Fruit fly (Drosophila melanogaster) whole organism, embryonic: Measurements from ENCODE around the gene CG8006.
A peak's percentile ranks its signal among the peaks of the same experiment; 100 is the strongest.

Source experiments
- ATbp ChIP-seq: fragments of 200-800 bp; sonication (Bioruptor generic); optimal IDR thresholded peaks from 2 replicates; lab custom pipeline; 2017; ENCODE audit warnings: missing biosample characterization, mild to moderate bottlenecking, missing genetic modification characterization, missing genetic modification reagents
- Antp ChIP-seq: fragments of 200-800 bp; sonication (Bioruptor generic); optimal IDR thresholded peaks from 3 replicates; lab custom pipeline; 2016; ENCODE audit warnings: missing biosample characterization, missing genetic modification characterization
- Bdp1 ChIP-seq: fragments of 200-800 bp; sonication (Bioruptor generic); optimal IDR thresholded peaks from 3 replicates; lab custom pipeline; 2016; ENCODE audit warnings: missing biosample characterization, missing genetic modification characterization
- CG10543 ChIP-seq: fragments of 200-800 bp; sonication (Bioruptor generic); optimal IDR thresholded peaks from 3 replicates; lab custom pipeline; 2017; ENCODE audit warnings: missing biosample characterization, mild to moderate bottlenecking, missing genetic modification characterization, moderate library complexity
- CG10959 ChIP-seq: fragments of 200-800 bp; sonication (Bioruptor generic); IDR thresholded peaks from 2 replicates; pipeline ENCODE4 v1.3.6; 2022; ENCODE audit warnings: missing biosample characterization, missing genetic modification characterization
- CG11504 ChIP-seq: fragments of 200-800 bp; sonication (Bioruptor generic); optimal IDR thresholded peaks from 3 replicates; lab custom pipeline; 2019; ENCODE audit warnings: missing biosample characterization, mild to moderate bottlenecking, missing genetic modification characterization, moderate library complexity
- CG13123 ChIP-seq: fragments of 200-800 bp; sonication (Bioruptor generic); optimal IDR thresholded peaks from 2 replicates; lab custom pipeline; 2016; ENCODE audit warnings: missing biosample characterization, missing genetic modification characterization
- CG17912 ChIP-seq: fragments of 200-800 bp; sonication (Bioruptor generic); optimal IDR thresholded peaks from 2 replicates; lab custom pipeline; 2018; ENCODE audit warnings: missing biosample characterization, mild to moderate bottlenecking, missing genetic modification characterization
- CG3847 ChIP-seq: fragments of 200-800 bp; sonication (Bioruptor generic); IDR thresholded peaks from 2 replicates; pipeline ENCODE4 v1.3.6; 2022; ENCODE audit warnings: missing biosample characterization, missing genetic modification characterization
- CG4360 ChIP-seq: fragments of 200-800 bp; sonication (Bioruptor generic); IDR thresholded peaks from 2 replicates; pipeline ENCODE4 v1.3.6; 2022; ENCODE audit warnings: missing biosample characterization, missing genetic modification characterization
- CG8924 ChIP-seq: fragments of 200-800 bp; optimal IDR thresholded peaks from 3 replicates; lab custom pipeline; 2019; ENCODE audit warnings: missing biosample characterization, mild to moderate bottlenecking, missing genetic modification characterization, moderate library complexity
- CHES-1-like ChIP-seq: fragments of 200-800 bp; sonication (Bioruptor generic); optimal IDR thresholded peaks from 2 replicates; lab custom pipeline; 2016; ENCODE audit warnings: missing biosample characterization, missing genetic modification characterization
- Dbx ChIP-seq: fragments of 200-800 bp; sonication (Bioruptor generic); IDR thresholded peaks from 3 replicates; pipeline ENCODE4 v1.3.6; 2022; ENCODE audit warnings: missing biosample characterization, missing genetic modification characterization
- Doc3 ChIP-seq: fragments of 200-800 bp; sonication (Bioruptor generic); IDR thresholded peaks from 3 replicates; pipeline ENCODE4 v1.3.6; 2022; ENCODE audit warnings: missing biosample characterization, missing genetic modification characterization; ENCODE audit not compliant: partially characterized antibody
- Dref ChIP-seq: fragments of 200-800 bp; sonication (Bioruptor generic); IDR thresholded peaks from 2 replicates; pipeline ENCODE4 v1.3.6; 2022; ENCODE audit warnings: missing biosample characterization, missing genetic modification characterization
- Ets65A ChIP-seq: fragments of 200-800 bp; sonication (Bioruptor generic); peaks from one replicate; lab custom pipeline; 2016; ENCODE audit warnings: missing biosample characterization, missing genetic modification characterization
- Kr ChIP-seq: fragments of 200-800 bp; sonication (Bioruptor generic); optimal IDR thresholded peaks from 2 replicates; lab custom pipeline; 2017; ENCODE audit warnings: missing biosample characterization, mild to moderate bottlenecking, missing genetic modification characterization
- Meics ChIP-seq: fragments of 200-800 bp; sonication (Bioruptor generic); optimal IDR thresholded peaks from 2 replicates; lab custom pipeline; 2017; ENCODE audit warnings: missing biosample characterization, mild to moderate bottlenecking, missing genetic modification characterization
- Mes4 ChIP-seq: fragments of 200-800 bp; sonication (Bioruptor generic); optimal IDR thresholded peaks from 2 replicates; lab custom pipeline; 2016; ENCODE audit warnings: missing biosample characterization, missing genetic modification characterization
- Nf-YA ChIP-seq: fragments of 200-800 bp; sonication (Bioruptor generic); IDR thresholded peaks from 2 replicates; pipeline ENCODE4 v1.3.6; 2022; ENCODE audit warnings: missing biosample characterization, missing genetic modification characterization
- Nf-YB ChIP-seq: fragments of 200-800 bp; sonication (Bioruptor generic); optimal IDR thresholded peaks from 3 replicates; lab custom pipeline; 2019; ENCODE audit warnings: missing biosample characterization, mild to moderate bottlenecking, missing genetic modification characterization, moderate library complexity
- Pdp1 ChIP-seq, 2 experiments: fragments of 200-800 bp; sonication (Bioruptor generic); optimal IDR thresholded peaks; 3 replicates each; lab custom pipeline; 2016; ENCODE audit warnings: missing biosample characterization in 2 of 2, missing genetic modification characterization in 2 of 2, mild to moderate bottlenecking in 1 of 2, moderate library complexity in 1 of 2
- Sin3A ChIP-seq: fragments of >200 bp; optimal IDR thresholded peaks from 2 replicates; lab custom pipeline; 2018
- Sry-δ ChIP-seq: fragments of 200-800 bp; sonication (Bioruptor generic); optimal IDR thresholded peaks from 2 replicates; lab custom pipeline; 2016; ENCODE audit warnings: missing biosample characterization, missing genetic modification characterization
- amos ChIP-seq: fragments of 200-800 bp; sonication (Bioruptor generic); IDR thresholded peaks from 2 replicates; pipeline ENCODE4 v1.3.6; 2022; ENCODE audit warnings: missing biosample characterization, missing genetic modification characterization; ENCODE audit not compliant: partially characterized antibody
- ara ChIP-seq: fragments of 200-800 bp; sonication (Bioruptor generic); IDR thresholded peaks from 2 replicates; pipeline ENCODE4 v1.3.6; 2022; ENCODE audit warnings: missing biosample characterization, missing genetic modification characterization
- bigmax ChIP-seq: fragments of 200-800 bp; sonication (Bioruptor generic); optimal IDR thresholded peaks from 2 replicates; lab custom pipeline; 2018; ENCODE audit warnings: missing biosample characterization, mild to moderate bottlenecking, missing genetic modification characterization
- chm ChIP-seq: fragments of 200-800 bp; sonication (Bioruptor generic); IDR thresholded peaks from 2 replicates; pipeline ENCODE4 v1.3.6; 2022; ENCODE audit warnings: missing biosample characterization, missing genetic modification characterization
- crol ChIP-seq: fragments of 200-800 bp; sonication (Bioruptor generic); IDR thresholded peaks from 2 replicates; pipeline ENCODE4 v1.3.6; 2022; ENCODE audit warnings: missing biosample characterization, missing genetic modification characterization
- exex ChIP-seq: fragments of 200-800 bp; sonication (Bioruptor generic); optimal IDR thresholded peaks from 4 replicates; lab custom pipeline; 2018; ENCODE audit warnings: missing biosample characterization, mild to moderate bottlenecking, missing genetic modification characterization, moderate library complexity
- gce ChIP-seq: fragments of 200-800 bp; sonication (Bioruptor generic); IDR thresholded peaks from 3 replicates; pipeline ENCODE4 v1.3.6; 2022; ENCODE audit warnings: missing biosample characterization, missing genetic modification characterization
- gcm2 ChIP-seq: fragments of 200-800 bp; sonication (Bioruptor generic); optimal IDR thresholded peaks from 2 replicates; lab custom pipeline; 2016; ENCODE audit warnings: missing biosample characterization, missing genetic modification characterization
- gt ChIP-seq: fragments of 200-800 bp; sonication (Bioruptor generic); IDR thresholded peaks from 2 replicates; pipeline ENCODE4 v1.3.6; 2022; ENCODE audit warnings: missing biosample characterization, missing genetic modification characterization
- ham ChIP-seq: fragments of 200-800 bp; sonication (Bioruptor generic); IDR thresholded peaks from 2 replicates; pipeline ENCODE4 v1.3.6; 2022; ENCODE audit warnings: missing biosample characterization, missing genetic modification characterization
- insv ChIP-seq, 2 experiments: fragments of 200-800 bp; sonication (Bioruptor generic); optimal IDR thresholded peaks; 3 replicates each; lab custom pipeline; 2016 to 2018; ENCODE audit warnings: missing biosample characterization in 2 of 2, missing genetic modification characterization in 2 of 2
- kni ChIP-seq: fragments of 200-800 bp; sonication (Bioruptor generic); optimal IDR thresholded peaks from 3 replicates; lab custom pipeline; 2017; ENCODE audit warnings: mild to moderate bottlenecking, missing biosample characterization, missing genetic modification reagents, missing genetic modification characterization
- lbe ChIP-seq: fragments of 200-800 bp; sonication (Bioruptor generic); optimal IDR thresholded peaks from 2 replicates; lab custom pipeline; 2016; ENCODE audit warnings: missing biosample characterization, mild to moderate bottlenecking, missing genetic modification characterization
- lola ChIP-seq, 3 experiments: fragments of >200 bp in 2 of 3; fragments of 200-800 bp in 1 of 3; sonication (Bioruptor generic) in 1 of 3; optimal IDR thresholded peaks; 2 replicates each; lab custom pipeline; 2017 to 2019; ENCODE audit warnings: missing biosample characterization in 3 of 3, missing genetic modification characterization in 3 of 3, mild to moderate bottlenecking in 1 of 3, moderate library complexity in 1 of 3
- pb ChIP-seq: fragments of 200-800 bp; sonication (Bioruptor generic); optimal IDR thresholded peaks from 3 replicates; lab custom pipeline; 2016; ENCODE audit warnings: missing biosample characterization, missing genetic modification characterization
- run ChIP-seq: fragments of 200-800 bp; sonication (Bioruptor generic); optimal IDR thresholded peaks from 3 replicates; lab custom pipeline; 2018; ENCODE audit warnings: missing biosample characterization, mild to moderate bottlenecking, missing genetic modification characterization
- sc ChIP-seq, 3 experiments: fragments of >200 bp in 2 of 3; fragments of 200-800 bp in 1 of 3; sonication (Bioruptor generic) in 1 of 3; optimal IDR thresholded peaks; 2 replicates in 2 of 3; 3 replicates in 1 of 3; lab custom pipeline; 2017; ENCODE audit warnings: mild to moderate bottlenecking in 1 of 3, missing biosample characterization in 1 of 3, missing genetic modification characterization in 1 of 3, missing genetic modification reagents in 1 of 3
- slou ChIP-seq: fragments of 200-800 bp; sonication (Bioruptor generic); optimal IDR thresholded peaks from 3 replicates; lab custom pipeline; 2016; ENCODE audit warnings: missing biosample characterization, missing genetic modification characterization
- ssp ChIP-seq: fragments of 200-800 bp; sonication (Bioruptor generic); IDR thresholded peaks from 2 replicates; pipeline ENCODE4 v1.3.6; 2022; ENCODE audit warnings: missing biosample characterization, missing genetic modification characterization
- stwl ChIP-seq: fragments of 200-800 bp; sonication (Bioruptor generic); optimal IDR thresholded peaks from 3 replicates; lab custom pipeline; 2018; ENCODE audit warnings: missing biosample characterization, mild to moderate bottlenecking, missing genetic modification characterization, moderate library complexity
- tll ChIP-seq, 2 experiments: fragments of 200-800 bp in 1 of 2; fragments of >200 bp in 1 of 2; sonication (Bioruptor generic) in 1 of 2; optimal IDR thresholded peaks; 2 replicates each; lab custom pipeline; 2017 to 2019; ENCODE audit warnings: missing biosample characterization in 2 of 2, missing genetic modification characterization in 2 of 2, mild to moderate bottlenecking in 1 of 2, moderate library complexity in 1 of 2
- tup ChIP-seq: fragments of 200-800 bp; sonication (Bioruptor generic); optimal IDR thresholded peaks from 2 replicates; lab custom pipeline; 2016; ENCODE audit warnings: missing biosample characterization, mild to moderate bottlenecking, missing genetic modification characterization, moderate library complexity
- unc-4 ChIP-seq: fragments of 200-800 bp; sonication (Bioruptor generic); IDR thresholded peaks from 2 replicates; pipeline ENCODE4 v1.3.6; 2022; ENCODE audit warnings: missing biosample characterization, missing genetic modification characterization; ENCODE audit not compliant: partially characterized antibody
- vfl ChIP-seq: fragments of 200-800 bp; sonication (Bioruptor generic); optimal IDR thresholded peaks from 2 replicates; lab custom pipeline; 2016; ENCODE audit warnings: missing biosample characterization, missing genetic modification characterization
- wdn ChIP-seq: fragments of 200-800 bp; sonication (Bioruptor generic); IDR thresholded peaks from 2 replicates; pipeline ENCODE4 v1.3.6; 2022; ENCODE audit warnings: missing biosample characterization, missing genetic modification characterization
- wor ChIP-seq: fragments of 200-800 bp; sonication (Bioruptor generic); IDR thresholded peaks from 2 replicates; pipeline ENCODE4 v1.3.6; 2022; ENCODE audit warnings: missing biosample characterization, missing genetic modification characterization

CG8006 gene

dm6 chr3L:8197779-8198279, 13.9 kb upstream of the CG8006 start, which contains the start of the genes UbcE2M and Dhps (continued):
- TF ChIP-seq stwl (peak; percentile 81), CG17912 (GFP tag; lab: Kevin White, UChicago) (no peak), kni (GFP tag; lab: Kevin White, UChicago) (no peak), exex (tag; lab: Kevin White, UChicago) (no peak), chm (GFP tag; lab: Robert Waterston, UW) (peak; percentile 6; the same call in 1 of the 2 replicates), CG8924 (tag; lab: Kevin White, UChicago) (peak; percentile 80), lbe (GFP tag; lab: Kevin White, UChicago) (peak; percentile 52), Kr (GFP tag; lab: Kevin White, UChicago) (no peak), tup (GFP tag; lab: Kevin White, UChicago) (peak; percentile 2), Doc3 (peak; percentile 54; the same call in 1 of the 3 replicates), ara (GFP tag; lab: Robert Waterston, UW) (no peak), CG11504 (tag; lab: Kevin White, UChicago) (no peak), wor (GFP tag; lab: Robert Waterston, UW) (peak; percentile 27; the same call in 1 of the 2 replicates), unc-4 (GFP tag; lab: Robert Waterston, UW) (peak; percentile 68), gcm2 (GFP tag; lab: Kevin White, UChicago) (no peak), insv (GFP tag; optimal IDR thresholded peaks at IDR 0.05; lab: Kevin White, UChicago) (peak in 1 of 2 experiments; percentile 30), Nf-YA (no peak), lola (GFP tag; optimal IDR thresholded peaks at IDR 0.05; lab: Kevin White, UChicago) (peak in 1 of 3 experiments; percentile 78), Meics (GFP tag; lab: Kevin White, UChicago) (no peak), Mes4 (GFP tag; lab: Kevin White, UChicago) (no peak), Dbx (GFP tag; lab: Robert Waterston, UW) (peak; percentile 85), sc (optimal IDR thresholded peaks at IDR 0.05; lab: Kevin White, UChicago) (no peak), sc (GFP tag; optimal IDR thresholded peaks at IDR 0.05; lab: Kevin White, UChicago) (peak; percentile 57), ham (GFP tag; lab: Robert Waterston, UW) (no peak), gce (GFP tag; lab: Robert Waterston, UW) (no peak), CG3847 (peak; percentile 87), tll (GFP tag; optimal IDR thresholded peaks at IDR 0.05; lab: Kevin White, UChicago) (no peak), CG13123 (peak; percentile 59), Ets65A (GFP tag; lab: Kevin White, UChicago) (peak; percentile 94), bigmax (GFP tag; lab: Kevin White, UChicago) (no peak), Bdp1 (GFP tag; lab: Kevin White, UChicago) (no peak), Nf-YB (GFP tag; lab: Kevin White, UChicago) (no peak), vfl (peak; percentile 29), ATbp (GFP tag; lab: Kevin White, UChicago) (no peak), CHES-1-like (GFP tag; lab: Kevin White, UChicago) (peak; percentile 56), CG10543 (peak; percentile 87), CG10959 (no peak), Antp (peak; percentile 53), Sin3A (lab: Kevin White, UChicago) (peak; percentile 41), crol (no peak), gt (no peak), run (tag; lab: Kevin White, UChicago) (no peak), Dref (GFP tag; lab: Robert Waterston, UW) (peak; percentile 80), pb (GFP tag; lab: Kevin White, UChicago) (no peak), Pdp1 (GFP tag; optimal IDR thresholded peaks at IDR 0.05; lab: Kevin White, UChicago) (peak; percentile 37 to 65), slou (GFP tag; lab: Kevin White, UChicago) (peak; percentile 22), wdn (GFP tag; lab: Robert Waterston, UW) (peak; percentile 40; the same call in 1 of the 2 replicates), Sry-δ (GFP tag; lab: Kevin White, UChicago) (peak; percentile 67), ssp (GFP tag; lab: Robert Waterston, UW) (peak; percentile 74), CG4360 (GFP tag; lab: Robert Waterston, UW) (no peak), amos (GFP tag; lab: Robert Waterston, UW) (peak; percentile 84)
